Fruit fly (Drosophila melanogaster) Kc167 (cell line): ENCODE results near the gene CG8478.

ENCODE experiments used
- Myc ChIP-seq: fragments of >200 bp; optimal IDR thresholded peaks from 2 replicates; lab custom pipeline; 2017; ENCODE audit warnings: missing external identifiers
- Sin3A ChIP-seq: fragments of >200 bp; optimal IDR thresholded peaks from 2 replicates; lab custom pipeline; 2018; ENCODE audit warnings: missing external identifiers
- psq ChIP-seq: fragments of >200 bp; optimal IDR thresholded peaks from 2 replicates; lab custom pipeline; 2017; ENCODE audit warnings: missing external identifiers

dm6 chr3R:9800644-9801330 lies 37.3 kb downstream of the CG8478 start, which contains the start of the genes CG9467 and CG8526:
- TF ChIP-seq Sin3A (lab: Kevin White, UChicago) (no peak), psq (lab: Kevin White, UChicago) (no peak), Myc (no peak)
